Fruit fly (Drosophila melanogaster) whole organism, wandering third instar larva: Measurements from ENCODE around the gene Tbc1d8-9.

Experiments used
- Abd-B ChIP-seq: fragments of >200 bp; optimal IDR thresholded peaks from 2 replicates; lab custom pipeline; 2017; ENCODE audit warnings: missing biosample characterization, missing genetic modification characterization
- CG9705 ChIP-seq: fragments of 200-800 bp; sonication (Bioruptor generic); optimal IDR thresholded peaks from 2 replicates; lab custom pipeline; 2018; ENCODE audit warnings: missing biosample characterization, mild to moderate bottlenecking, missing genetic modification characterization
- Dif ChIP-seq: fragments of 200-275, 200-300 bp; sonication (Bioruptor generic); optimal IDR thresholded peaks from 2 replicates; lab custom pipeline; 2018; ENCODE audit warnings: missing biosample characterization, missing genetic modification characterization; ENCODE audit not compliant: partially characterized antibody
- Hnf4 ChIP-seq: fragments of 200-800 bp; sonication (Bioruptor generic); optimal IDR thresholded peaks from 2 replicates; lab custom pipeline; 2016; ENCODE audit warnings: missing biosample characterization, mild to moderate bottlenecking, missing genetic modification characterization
- Hr78 ChIP-seq: fragments of >200 bp; optimal IDR thresholded peaks from 2 replicates; lab custom pipeline; 2017; ENCODE audit warnings: missing biosample characterization, missing genetic modification characterization
- OdsH ChIP-seq: fragments of 200-800 bp; sonication (Bioruptor generic); optimal IDR thresholded peaks from 2 replicates; lab custom pipeline; 2016; ENCODE audit warnings: missing biosample characterization, mild to moderate bottlenecking, missing genetic modification characterization
- dl ChIP-seq, 2 experiments: fragments of 175-275, 200-275 bp in 1 of 2; fragments of 200-275 bp in 1 of 2; sonication (Bioruptor generic); optimal IDR thresholded peaks; lab custom pipeline; 2018; ENCODE audit warnings: mild to moderate bottlenecking in 2 of 2, missing biosample characterization in 2 of 2, missing genetic modification characterization in 2 of 2, moderate library complexity in 2 of 2; ENCODE audit not compliant: partially characterized antibody in 2 of 2, insufficient read depth in 1 of 2
- foxo ChIP-seq, 2 experiments: fragments of 200-800 bp; sonication (Bioruptor generic); optimal IDR thresholded peaks; 2 replicates in 1 of 2; 3 replicates in 1 of 2; lab custom pipeline; 2016 to 2017; ENCODE audit warnings: missing biosample characterization in 2 of 2, missing genetic modification characterization in 2 of 2
- h ChIP-seq: fragments of 200-800 bp; sonication (Bioruptor generic); optimal IDR thresholded peaks from 3 replicates; lab custom pipeline; 2016; ENCODE audit warnings: missing biosample characterization, mild to moderate bottlenecking, missing genetic modification characterization
- lola ChIP-seq: fragments of >200 bp; optimal IDR thresholded peaks from 2 replicates; lab custom pipeline; 2017; ENCODE audit warnings: missing biosample characterization, missing genetic modification characterization
- pan ChIP-seq: fragments of >200 bp; optimal IDR thresholded peaks from 2 replicates; lab custom pipeline; 2017
- tai ChIP-seq: sonication (Bioruptor generic); optimal IDR thresholded peaks from 2 replicates; lab custom pipeline; 2016; ENCODE audit warnings: missing biosample characterization, missing genetic modification characterization
- usp ChIP-seq: fragments of >200 bp; optimal IDR thresholded peaks from 2 replicates; lab custom pipeline; 2017; ENCODE audit warnings: missing biosample characterization, missing genetic modification characterization

DNA sequence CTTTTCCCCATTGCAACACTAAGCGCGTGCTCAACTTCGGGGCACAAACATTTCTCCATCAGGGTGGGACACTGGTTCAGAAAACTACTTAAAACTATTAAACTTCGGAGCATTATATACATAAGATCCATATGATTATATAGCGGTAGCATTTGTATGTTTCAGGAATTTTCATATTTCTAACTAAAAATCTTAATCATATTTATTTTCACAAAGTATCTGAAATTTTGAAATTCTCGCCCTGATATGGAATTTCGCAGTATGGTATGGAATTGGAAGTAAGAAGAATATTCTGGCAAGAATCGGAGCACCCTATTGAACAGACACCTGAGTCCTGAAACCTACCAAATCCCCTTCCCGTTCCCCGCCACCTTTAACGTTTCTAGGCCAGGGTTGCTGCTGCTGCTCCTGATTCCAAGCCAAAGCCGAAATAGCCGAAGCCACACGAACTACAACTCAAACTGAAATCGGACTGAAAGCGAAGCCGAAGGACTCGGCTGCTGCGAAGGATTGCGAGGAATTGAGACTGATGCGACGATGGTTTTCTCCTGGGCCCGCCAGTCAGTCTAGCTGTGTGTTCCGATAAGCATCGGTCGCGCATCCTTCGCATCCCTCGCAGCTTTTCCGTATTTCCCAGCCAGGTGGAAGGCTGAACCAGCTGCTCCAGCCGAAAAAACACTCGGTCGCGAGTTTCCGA is 21.6 kb downstream of the Tbc1d8-9 start:
- TF ChIP-seq h (no peak), Abd-B (GFP tag; lab: Kevin White, UChicago) (no peak), tai (no peak), Hr78 (GFP tag; lab: Kevin White, UChicago) (no peak), foxo (GFP tag; optimal IDR thresholded peaks at IDR 0.05; lab: Kevin White, UChicago) (peak in 1 of 2 experiments; percentile 25), Hnf4 (GFP tag; lab: Kevin White, UChicago) (no peak), pan (lab: Kevin White, UChicago) (no peak), OdsH (peak; percentile 6), Dif (GFP tag; lab: Kevin White, UChicago) (no peak), dl (GFP tag; optimal IDR thresholded peaks at IDR 0.05; lab: Kevin White, UChicago; ENCODE audit: insufficient read depth in 1 of 2, partially characterized antibody in 2 of 2) (no peak), usp (GFP tag; lab: Kevin White, UChicago) (no peak), CG9705 (GFP tag; lab: Kevin White, UChicago) (no peak), lola (no peak)
